Fruit fly (Drosophila melanogaster) whole organism, embryonic: ENCODE results near the gene inaE.

Experiments used
- Ada2b ChIP-seq: fragments of 200-800 bp; sonication (Bioruptor generic); IDR thresholded peaks from 2 replicates; pipeline ENCODE4 v1.3.6; 2022; ENCODE audit warnings: missing biosample characterization, missing genetic modification characterization
- CG11504 ChIP-seq: fragments of 200-800 bp; sonication (Bioruptor generic); optimal IDR thresholded peaks from 3 replicates; lab custom pipeline; 2019; ENCODE audit warnings: missing biosample characterization, mild to moderate bottlenecking, missing genetic modification characterization, moderate library complexity
- CG11560 ChIP-seq: fragments of 200-800 bp; sonication (Bioruptor generic); IDR thresholded peaks from 3 replicates; pipeline ENCODE4 v1.3.6; 2022; ENCODE audit warnings: missing biosample characterization, missing genetic modification characterization
- CG15696 ChIP-seq: fragments of 200-800 bp; sonication (Bioruptor generic); optimal IDR thresholded peaks from 2 replicates; lab custom pipeline; 2019; ENCODE audit warnings: missing biosample characterization, mild to moderate bottlenecking, missing genetic modification characterization, moderate library complexity
- CG17829 ChIP-seq: fragments of 200-800 bp; optimal IDR thresholded peaks from 2 replicates; lab custom pipeline; 2019; ENCODE audit warnings: missing biosample characterization, mild to moderate bottlenecking, missing genetic modification characterization, moderate library complexity
- CG3065 ChIP-seq: fragments of 200-800 bp; sonication (Bioruptor generic); optimal IDR thresholded peaks from 2 replicates; lab custom pipeline; 2016; ENCODE audit warnings: missing biosample characterization, missing genetic modification characterization
- CG31388 ChIP-seq: fragments of 200-800 bp; sonication (Bioruptor generic); optimal IDR thresholded peaks from 2 replicates; lab custom pipeline; 2016; ENCODE audit warnings: missing biosample characterization, missing genetic modification characterization
- CG32532 ChIP-seq: fragments of 200-800 bp; sonication (Bioruptor generic); IDR thresholded peaks from 2 replicates; pipeline ENCODE4 v1.3.6; 2022; ENCODE audit warnings: missing biosample characterization, missing genetic modification characterization
- CG3281 ChIP-seq: fragments of 200-800 bp; sonication (Bioruptor generic); optimal IDR thresholded peaks from 3 replicates; lab custom pipeline; 2017; ENCODE audit warnings: missing biosample characterization, mild to moderate bottlenecking, missing genetic modification characterization
- CG3407 ChIP-seq: fragments of 200-800 bp; sonication (Bioruptor generic); optimal IDR thresholded peaks from 2 replicates; lab custom pipeline; 2018; ENCODE audit warnings: missing biosample characterization, mild to moderate bottlenecking, missing genetic modification characterization
- CG4328 ChIP-seq: fragments of 200-800 bp; sonication (Bioruptor generic); optimal IDR thresholded peaks from 3 replicates; lab custom pipeline; 2017; ENCODE audit warnings: missing biosample characterization, missing genetic modification reagents, missing genetic modification characterization
- CG5953 ChIP-seq: fragments of 200-800 bp; sonication (Bioruptor generic); IDR thresholded peaks from 2 replicates; pipeline ENCODE4 v1.3.6; 2022; ENCODE audit warnings: missing biosample characterization, missing genetic modification characterization
- CG6654 ChIP-seq: fragments of 200-800 bp; sonication (Bioruptor generic); optimal IDR thresholded peaks from 2 replicates; lab custom pipeline; 2017; ENCODE audit warnings: missing biosample characterization, mild to moderate bottlenecking, missing genetic modification characterization
- CG7357 ChIP-seq: fragments of 200-800 bp; sonication (Bioruptor generic); IDR thresholded peaks from 3 replicates; pipeline ENCODE4 v1.3.6; 2022; ENCODE audit warnings: missing biosample characterization, missing genetic modification characterization
- CG8281 ChIP-seq: fragments of 200-800 bp; sonication (Bioruptor generic); optimal IDR thresholded peaks from 2 replicates; lab custom pipeline; 2018; ENCODE audit warnings: missing biosample characterization, mild to moderate bottlenecking, missing genetic modification characterization, moderate library complexity
- CG9215 ChIP-seq: fragments of 200-800 bp; sonication (Bioruptor generic); IDR thresholded peaks from 2 replicates; pipeline ENCODE4 v1.3.6; 2022; ENCODE audit warnings: missing biosample characterization, missing genetic modification characterization
- Camta ChIP-seq: fragments of 200-800 bp; sonication (Bioruptor generic); optimal IDR thresholded peaks from 2 replicates; lab custom pipeline; 2016; ENCODE audit warnings: missing biosample characterization, missing genetic modification characterization
- Dfd ChIP-seq, 2 experiments: fragments of >200 bp; optimal IDR thresholded peaks; 2 replicates each; lab custom pipeline; 2017; ENCODE audit warnings: missing biosample characterization in 2 of 2, missing genetic modification characterization in 2 of 2
- HmgZ ChIP-seq: fragments of 200-800 bp; sonication (Bioruptor generic); optimal IDR thresholded peaks from 2 replicates; lab custom pipeline; 2018; ENCODE audit warnings: missing biosample characterization, mild to moderate bottlenecking, missing genetic modification characterization
- Hr51 ChIP-seq, 2 experiments: fragments of 200-800 bp; sonication (Bioruptor generic); optimal IDR thresholded peaks; 2 replicates in 1 of 2; 3 replicates in 1 of 2; lab custom pipeline; 2016 to 2018; ENCODE audit warnings: missing biosample characterization in 2 of 2, missing genetic modification characterization in 2 of 2, mild to moderate bottlenecking in 1 of 2, moderate library complexity in 1 of 2
- Lim3 ChIP-seq: fragments of 200-800 bp; sonication (Bioruptor generic); IDR thresholded peaks from 2 replicates; pipeline ENCODE4 v1.3.6; 2022; ENCODE audit warnings: missing biosample characterization, missing genetic modification characterization
- Meics ChIP-seq: fragments of 200-800 bp; sonication (Bioruptor generic); optimal IDR thresholded peaks from 2 replicates; lab custom pipeline; 2017; ENCODE audit warnings: missing biosample characterization, mild to moderate bottlenecking, missing genetic modification characterization
- Myb ChIP-seq: fragments of 200-800 bp; sonication (Bioruptor generic); optimal IDR thresholded peaks from 2 replicates; lab custom pipeline; 2016; ENCODE audit warnings: missing biosample characterization, missing genetic modification characterization
- NFAT ChIP-seq: fragments of 200-800 bp; sonication (Bioruptor generic); IDR thresholded peaks from 2 replicates; pipeline ENCODE4 v1.3.6; 2022; ENCODE audit warnings: missing biosample characterization, missing genetic modification characterization
- Nf-YC ChIP-seq: fragments of 200-800 bp; optimal IDR thresholded peaks from 3 replicates; lab custom pipeline; 2019; ENCODE audit warnings: missing biosample characterization, mild to moderate bottlenecking, missing genetic modification characterization, moderate library complexity
- Poxn ChIP-seq: fragments of 200-800 bp; sonication (Bioruptor generic); IDR thresholded peaks from 2 replicates; pipeline ENCODE4 v1.3.6; 2022; ENCODE audit warnings: missing biosample characterization, missing genetic modification characterization
- Sox102F ChIP-seq: fragments of 200-800 bp; sonication (Bioruptor generic); optimal IDR thresholded peaks from 2 replicates; lab custom pipeline; 2018; ENCODE audit warnings: missing biosample characterization, mild to moderate bottlenecking, missing genetic modification characterization, moderate library complexity
- Stat92E ChIP-seq, 3 experiments: fragments of >200 bp in 2 of 3; fragments of 200-800 bp in 1 of 3; sonication (Bioruptor generic) in 1 of 3; optimal IDR thresholded peaks; 2 replicates each; lab custom pipeline; 2017 to 2019; ENCODE audit warnings: missing biosample characterization in 3 of 3, missing genetic modification characterization in 3 of 3, mild to moderate bottlenecking in 1 of 3, moderate library complexity in 1 of 3
- Trl ChIP-seq, 3 experiments: fragments of >200 bp in 2 of 3; fragments of 200-800 bp in 1 of 3; sonication (Bioruptor generic) in 1 of 3; optimal IDR thresholded peaks; 2 replicates in 1 of 3; 3 replicates in 2 of 3; lab custom pipeline; 2016 to 2017; ENCODE audit warnings: missing biosample characterization in 1 of 3, missing genetic modification characterization in 1 of 3
- ab ChIP-seq: fragments of 200-800 bp; sonication (Bioruptor generic); optimal IDR thresholded peaks from 2 replicates; lab custom pipeline; 2016; ENCODE audit warnings: missing biosample characterization, missing genetic modification characterization
- cad ChIP-seq: fragments of >200 bp; optimal IDR thresholded peaks from 2 replicates; lab custom pipeline; 2017; ENCODE audit warnings: missing biosample characterization, missing genetic modification characterization
- ci ChIP-seq: fragments of 200-800 bp; sonication (Bioruptor generic); IDR thresholded peaks from 3 replicates; pipeline ENCODE4 v1.3.6; 2022; ENCODE audit warnings: missing biosample characterization, missing genetic modification characterization
- dati ChIP-seq: fragments of 200-800 bp; sonication (Bioruptor generic); IDR thresholded peaks from 2 replicates; pipeline ENCODE4 v1.3.6; 2022; ENCODE audit warnings: missing biosample characterization, missing genetic modification characterization
- eyg ChIP-seq: fragments of 200-800 bp; sonication (Bioruptor generic); optimal IDR thresholded peaks from 3 replicates; lab custom pipeline; 2016; ENCODE audit warnings: missing biosample characterization, missing genetic modification characterization
- gce ChIP-seq: fragments of 200-800 bp; sonication (Bioruptor generic); IDR thresholded peaks from 3 replicates; pipeline ENCODE4 v1.3.6; 2022; ENCODE audit warnings: missing biosample characterization, missing genetic modification characterization
- grn ChIP-seq: fragments of 200-800 bp; sonication (Bioruptor generic); optimal IDR thresholded peaks from 3 replicates; lab custom pipeline; 2017; ENCODE audit warnings: missing biosample characterization, missing genetic modification characterization
- her ChIP-seq: fragments of 200-800 bp; sonication (Bioruptor generic); optimal IDR thresholded peaks from 2 replicates; lab custom pipeline; 2016; ENCODE audit warnings: missing biosample characterization, missing genetic modification characterization
- ken ChIP-seq: fragments of 200-800 bp; sonication (Bioruptor generic); IDR thresholded peaks from 3 replicates; pipeline ENCODE4 v1.3.6; 2022; ENCODE audit warnings: missing biosample characterization, missing genetic modification characterization
- lab ChIP-seq: fragments of 200-800 bp; sonication (Bioruptor generic); optimal IDR thresholded peaks from 3 replicates; lab custom pipeline; 2017; ENCODE audit warnings: missing biosample characterization, missing genetic modification characterization, mild to moderate bottlenecking, moderate library complexity, missing genetic modification reagents
- luna ChIP-seq: fragments of 200-800 bp; sonication (Bioruptor generic); optimal IDR thresholded peaks from 2 replicates; lab custom pipeline; 2016; ENCODE audit warnings: missing biosample characterization, missing genetic modification characterization
- pum ChIP-seq: fragments of 200-800 bp; sonication (Bioruptor generic); optimal IDR thresholded peaks from 2 replicates; lab custom pipeline; 2016; ENCODE audit warnings: missing biosample characterization, missing genetic modification characterization
- ranshi ChIP-seq: fragments of 200-800 bp; sonication (Bioruptor generic); IDR thresholded peaks from 2 replicates; pipeline ENCODE4 v1.3.6; 2022; ENCODE audit warnings: missing biosample characterization, missing genetic modification characterization
- run ChIP-seq: fragments of 200-800 bp; sonication (Bioruptor generic); optimal IDR thresholded peaks from 3 replicates; lab custom pipeline; 2018; ENCODE audit warnings: missing biosample characterization, mild to moderate bottlenecking, missing genetic modification characterization
- sisA ChIP-seq: fragments of 200-800 bp; sonication (Bioruptor generic); IDR thresholded peaks from 2 replicates; pipeline ENCODE4 v1.3.6; 2022; ENCODE audit warnings: missing biosample characterization, missing genetic modification characterization
- sob ChIP-seq: fragments of 200-800 bp; sonication (Bioruptor generic); IDR thresholded peaks from 2 replicates; pipeline ENCODE4 v1.3.6; 2022; ENCODE audit warnings: missing biosample characterization, missing genetic modification characterization
- sr ChIP-seq: fragments of 200-800 bp; sonication (Bioruptor generic); IDR thresholded peaks from 3 replicates; pipeline ENCODE4 v1.3.6; 2022; ENCODE audit warnings: missing biosample characterization, missing genetic modification characterization
- tgo ChIP-seq: fragments of 200-800 bp; sonication (Bioruptor generic); IDR thresholded peaks from 3 replicates; pipeline ENCODE4 v1.3.6; 2022; ENCODE audit warnings: missing biosample characterization, missing genetic modification characterization
- tio ChIP-seq: fragments of 200-800 bp; sonication (Bioruptor generic); optimal IDR thresholded peaks from 2 replicates; lab custom pipeline; 2017; ENCODE audit warnings: missing biosample characterization, missing genetic modification characterization, inconsistent platforms
- trh ChIP-seq: fragments of 200-800 bp; sonication (Bioruptor generic); optimal IDR thresholded peaks from 2 replicates; lab custom pipeline; 2016; ENCODE audit warnings: missing biosample characterization, missing genetic modification characterization
- vvl ChIP-seq: fragments of 200-800 bp; sonication (Bioruptor generic); IDR thresholded peaks from 2 replicates; pipeline ENCODE4 v1.3.6; 2022; ENCODE audit warnings: missing biosample characterization, missing genetic modification characterization
- zfh1 ChIP-seq: fragments of 200-800 bp; sonication (Bioruptor generic); IDR thresholded peaks from 3 replicates; pipeline ENCODE4 v1.3.6; 2022; ENCODE audit warnings: missing biosample characterization, missing genetic modification characterization

Gene inaE

DNA sequence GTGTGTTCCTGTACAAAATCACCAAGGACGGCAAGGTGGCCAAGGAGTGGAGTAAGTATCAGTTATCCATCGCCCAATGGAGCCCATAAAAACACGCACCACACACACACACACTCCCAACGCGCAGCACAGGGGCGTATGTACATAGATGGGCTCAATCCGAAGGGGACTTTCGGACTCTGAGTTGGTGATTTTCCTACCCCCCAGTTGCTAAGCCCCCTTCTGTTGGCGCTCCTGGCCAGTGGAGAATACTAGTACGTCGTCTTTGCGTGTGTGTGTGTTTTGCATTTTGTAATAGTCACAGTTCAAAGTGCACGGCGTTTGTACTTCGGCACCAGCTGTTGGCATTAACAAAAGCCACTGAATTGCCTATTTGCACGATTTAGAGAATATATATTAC, 43.5 kb upstream of the inaE start (continued):
- peak; percentile 91 for TF ChIP-seq CG32532
- peak; percentile 73 for TF ChIP-seq CG9215 (GFP tag; lab: Robert Waterston, UW)
- peak; percentile 16 for TF ChIP-seq CG8281 (tag; lab: Kevin White, UChicago)
- TF ChIP-seq CG3407 (GFP tag; lab: Kevin White, UChicago), result peak; percentile 26
- TF ChIP-seq lab (GFP tag; lab: Kevin White, UChicago), result peak; percentile 91
- TF ChIP-seq CG11504 (tag; lab: Kevin White, UChicago), result peak; percentile 80
- TF ChIP-seq Sox102F (GFP tag; lab: Kevin White, UChicago), result peak; percentile 77
- peak; percentile 11 for TF ChIP-seq CG6654 (GFP tag; lab: Kevin White, UChicago)
- TF ChIP-seq trh (GFP tag; lab: Kevin White, UChicago), result no peak
- TF ChIP-seq CG17829 (tag; lab: Kevin White, UChicago), result peak; percentile 71
- peak; percentile 86 for TF ChIP-seq Meics (GFP tag; lab: Kevin White, UChicago)
- peak; percentile 85 for TF ChIP-seq sob (GFP tag; lab: Robert Waterston, UW)
- no peak for TF ChIP-seq CG31388 (GFP tag; lab: Kevin White, UChicago)
- no peak for TF ChIP-seq Trl (optimal IDR thresholded peaks at IDR 0.05; lab: Kevin White, UChicago)
- peak; percentile 82 for TF ChIP-seq Trl (GFP tag; optimal IDR thresholded peaks at IDR 0.05; lab: Kevin White, UChicago)
- TF ChIP-seq zfh1, result peak; percentile 78; the same call in 2 of the 3 replicates
- TF ChIP-seq CG7357 (GFP tag; lab: Robert Waterston, UW), result 0 out of 3 replicates have a peak, but pooled peaks have one; percentile 46
- peak; percentile 93 for TF ChIP-seq NFAT (GFP tag; lab: Robert Waterston, UW)
- TF ChIP-seq eyg (GFP tag; lab: Kevin White, UChicago), result peak; percentile 34
- peak; percentile 83 for TF ChIP-seq pum (GFP tag; lab: Kevin White, UChicago)
- peak; percentile 72; the same call in 1 of the 3 replicates for TF ChIP-seq gce (GFP tag; lab: Robert Waterston, UW)
- peak; percentile 57 for TF ChIP-seq CG15696 (tag; lab: Kevin White, UChicago)
- peak; percentile 62 to 72 for TF ChIP-seq Hr51 (GFP tag; optimal IDR thresholded peaks at IDR 0.05; lab: Kevin White, UChicago)
- peak; percentile 82 for TF ChIP-seq ken (GFP tag; lab: Robert Waterston, UW)
- TF ChIP-seq ab, result peak; percentile 75
- no peak for TF ChIP-seq cad (GFP tag; lab: Kevin White, UChicago)
- peak; percentile 77 for TF ChIP-seq CG4328
- peak; percentile 91 for TF ChIP-seq vvl (GFP tag; lab: Robert Waterston, UW)
- TF ChIP-seq Stat92E (GFP tag; optimal IDR thresholded peaks at IDR 0.05; lab: Kevin White, UChicago), result no peak
- peak; percentile 63 for TF ChIP-seq Nf-YC (tag; lab: Kevin White, UChicago)
- TF ChIP-seq CG3281 (GFP tag; lab: Kevin White, UChicago), result peak; percentile 71
- peak; percentile 85 for TF ChIP-seq sisA
- no peak for TF ChIP-seq tio
- no peak for TF ChIP-seq luna (GFP tag; lab: Kevin White, UChicago)
- TF ChIP-seq CG5953 (GFP tag; lab: Robert Waterston, UW), result peak; percentile 78
- TF ChIP-seq Poxn (GFP tag; lab: Robert Waterston, UW), result no peak
- no peak for TF ChIP-seq run (tag; lab: Kevin White, UChicago)
- peak; percentile 59; the same call in 1 of the 3 replicates for TF ChIP-seq sr
- peak; percentile 65; the same call in 1 of the 2 replicates for TF ChIP-seq dati
- TF ChIP-seq Ada2b, result peak; percentile 85
- TF ChIP-seq tgo, result peak; percentile 79
- peak; percentile 76 for TF ChIP-seq HmgZ (tag; lab: Kevin White, UChicago)
- TF ChIP-seq Lim3 (GFP tag; lab: Robert Waterston, UW), result no peak
- TF ChIP-seq CG3065, result peak; percentile 46
- peak; percentile 79 for TF ChIP-seq ranshi (GFP tag; lab: Robert Waterston, UW)
- TF ChIP-seq Myb (GFP tag; lab: Kevin White, UChicago), result peak; percentile 58
- TF ChIP-seq grn (GFP tag; lab: Kevin White, UChicago), result no peak
- TF ChIP-seq her, result peak; percentile 82
- TF ChIP-seq CG11560, result peak; percentile 42; the same call in 1 of the 3 replicates
- no peak for TF ChIP-seq Dfd (GFP tag; optimal IDR thresholded peaks at IDR 0.05; lab: Kevin White, UChicago)
- TF ChIP-seq ci, result peak; percentile 89
- TF ChIP-seq Camta (GFP tag; lab: Kevin White, UChicago), result peak; percentile 39
